Worm (Caenorhabditis elegans) whole organism, L1 larva: ENCODE results near the gene T23F2.5.

ENCODE experiments used
- C04F5.9 ChIP-seq: sonication (generic microtip); optimal IDR thresholded peaks from 2 replicates; lab custom pipeline; 2016; ENCODE audit warnings: missing genetic modification characterization, missing compliant biosample characterization
- C34B4.2 ChIP-seq: sonication (generic microtip); optimal IDR thresholded peaks from 2 replicates; lab custom pipeline; 2017; ENCODE audit warnings: mild to moderate bottlenecking, missing genetic modification characterization, missing compliant biosample characterization
- Y116A8C.19 ChIP-seq: sonication (generic microtip); optimal IDR thresholded peaks from 2 replicates; lab custom pipeline; 2016; ENCODE audit warnings: missing compliant biosample characterization, missing genetic modification characterization, borderline replicate concordance
- aha-1 ChIP-seq: fragments of 150-350 bp; optimal IDR thresholded peaks from 2 replicates; lab custom pipeline; 2014; ENCODE audit warnings: missing biosample characterization, missing genetic modification characterization
- aly-2 ChIP-seq: fragments of 150-350 bp; optimal IDR thresholded peaks from 2 replicates; lab custom pipeline; 2014; ENCODE audit warnings: missing biosample characterization, missing genetic modification characterization
- ama-1 ChIP-seq: fragments of 150-350 bp; optimal IDR thresholded peaks from 2 replicates; lab custom pipeline; 2014
- blmp-1 ChIP-seq: fragments of 150-350 bp; optimal IDR thresholded peaks from 2 replicates; lab custom pipeline; 2014; ENCODE audit warnings: missing biosample characterization, missing genetic modification characterization
- ceh-63 ChIP-seq: fragments of 200-800 bp; sonication (Bioruptor generic); optimal IDR thresholded peaks from 2 replicates; lab custom pipeline; 2018; ENCODE audit warnings: mild to moderate bottlenecking, missing genetic modification characterization, missing compliant biosample characterization
- ces-1 ChIP-seq: fragments of 150-350 bp; optimal IDR thresholded peaks from 2 replicates; lab custom pipeline; 2014; ENCODE audit warnings: missing biosample characterization, missing genetic modification reagents, missing genetic modification characterization
- dsc-1 ChIP-seq: sonication (generic microtip); optimal IDR thresholded peaks from 2 replicates; lab custom pipeline; 2016; ENCODE audit warnings: mild to moderate bottlenecking, missing genetic modification characterization, missing compliant biosample characterization
- efl-1 ChIP-seq, 4 experiments: fragments of 150-350 bp; optimal IDR thresholded peaks in 3 of 4; peaks in 1 of 4; 1 replicate in 1 of 4; 2 replicates in 3 of 4; lab custom pipeline; 2014; ENCODE audit warnings: missing biosample characterization in 2 of 4, missing genetic modification characterization in 2 of 4, missing genetic modification reagents in 2 of 4
- efl-3 ChIP-seq: fragments of 200-800 bp; sonication (Bioruptor generic); optimal IDR thresholded peaks from 2 replicates; lab custom pipeline; 2018; ENCODE audit warnings: mild to moderate bottlenecking, missing genetic modification characterization, missing compliant biosample characterization
- egl-13 ChIP-seq: sonication (generic microtip); optimal IDR thresholded peaks from 2 replicates; lab custom pipeline; 2016; ENCODE audit warnings: missing genotype, missing genetic modification reagents, missing genetic modification characterization, missing compliant biosample characterization
- egl-27 ChIP-seq, 2 experiments: fragments of 150-350 bp in 1 of 2; sonication (generic microtip); optimal IDR thresholded peaks; 3 replicates each; lab custom pipeline; 2017 to 2018; ENCODE audit warnings: missing biosample characterization in 2 of 2, missing genetic modification characterization in 2 of 2, missing genetic modification reagents in 2 of 2
- elt-2 ChIP-seq: sonication (generic microtip); optimal IDR thresholded peaks from 2 replicates; lab custom pipeline; 2016; ENCODE audit warnings: missing genetic modification characterization, mild to moderate bottlenecking, inconsistent platforms, missing compliant biosample characterization, missing genetic modification reagents
- fkh-10 ChIP-seq: sonication (generic microtip); optimal IDR thresholded peaks from 2 replicates; lab custom pipeline; 2017; ENCODE audit warnings: missing biosample characterization, missing genetic modification reagents, missing genetic modification characterization
- fkh-4 ChIP-seq: sonication (generic microtip); optimal IDR thresholded peaks from 2 replicates; lab custom pipeline; 2016; ENCODE audit warnings: missing compliant biosample characterization, missing genetic modification characterization, borderline replicate concordance
- fos-1 ChIP-seq: fragments of 150-350 bp; optimal IDR thresholded peaks from 2 replicates; lab custom pipeline; 2014; ENCODE audit warnings: missing biosample characterization, missing genetic modification characterization
- hlh-17 ChIP-seq: fragments of 200-800 bp; sonication (Bioruptor generic); optimal IDR thresholded peaks from 2 replicates; lab custom pipeline; 2018; ENCODE audit warnings: missing genetic modification characterization, mild to moderate bottlenecking, missing compliant biosample characterization, moderate library complexity, borderline replicate concordance
- hpl-2 ChIP-seq: fragments of 150-350 bp; optimal IDR thresholded peaks from 2 replicates; lab custom pipeline; 2014; ENCODE audit warnings: missing biosample characterization, missing genetic modification reagents, missing genetic modification characterization
- isw-1 ChIP-seq: fragments of 200-800 bp; sonication (Bioruptor generic); IDR thresholded peaks from 2 replicates; pipeline ENCODE4 v1.3.6; 2022; ENCODE audit warnings: missing genetic modification characterization, missing compliant biosample characterization
- lin-13 ChIP-seq: fragments of 150-350 bp; optimal IDR thresholded peaks from 2 replicates; lab custom pipeline; 2014; ENCODE audit warnings: missing biosample characterization, missing genetic modification reagents, missing genetic modification characterization
- lin-14 ChIP-seq: fragments of 200-800 bp; sonication (Bioruptor generic); optimal IDR thresholded peaks from 2 replicates; lab custom pipeline; 2018; ENCODE audit warnings: mild to moderate bottlenecking, missing genetic modification characterization, moderate library complexity, missing compliant biosample characterization
- lin-35 ChIP-seq, 2 experiments: fragments of 150-350 bp; optimal IDR thresholded peaks; 2 replicates each; lab custom pipeline; 2014; ENCODE audit warnings: missing biosample characterization in 2 of 2, missing genetic modification characterization in 2 of 2, missing genetic modification reagents in 2 of 2
- lin-39 ChIP-seq: fragments of 150-350 bp; optimal IDR thresholded peaks from 2 replicates; lab custom pipeline; 2014; ENCODE audit warnings: missing biosample characterization, missing genetic modification reagents, missing genetic modification characterization
- mab-9 ChIP-seq: fragments of 200-800 bp; sonication (Bioruptor generic); IDR thresholded peaks from 2 replicates; pipeline ENCODE4 v1.3.6; 2022; ENCODE audit warnings: missing genetic modification reagents, missing genetic modification characterization, missing compliant biosample characterization
- mdl-1 ChIP-seq, 2 experiments: fragments of 150-350 bp; optimal IDR thresholded peaks; 2 replicates each; lab custom pipeline; 2014 to 2017; ENCODE audit warnings: missing biosample characterization in 2 of 2, missing genetic modification characterization in 2 of 2, inconsistent platforms in 1 of 2
- mef-2 ChIP-seq: fragments of 150-350 bp; optimal IDR thresholded peaks from 2 replicates; lab custom pipeline; 2014; ENCODE audit warnings: missing biosample characterization, missing genetic modification characterization
- mep-1 ChIP-seq: fragments of 150-350 bp; optimal IDR thresholded peaks from 2 replicates; lab custom pipeline; 2014; ENCODE audit warnings: missing biosample characterization, missing genetic modification characterization
- nhr-19 ChIP-seq: fragments of 200-800 bp; sonication (Bioruptor generic); conservative IDR thresholded peaks from 2 replicates; pipeline ENCODE4 v1.3.6; 2022; ENCODE audit warnings: missing genetic modification characterization, missing compliant biosample characterization
- nhr-20 ChIP-seq: sonication (generic microtip); optimal IDR thresholded peaks from 2 replicates; lab custom pipeline; 2016; ENCODE audit warnings: mild to moderate bottlenecking, missing genetic modification characterization, missing compliant biosample characterization
- nhr-237 ChIP-seq: fragments of 150-350 bp; optimal IDR thresholded peaks from 2 replicates; lab custom pipeline; 2014; ENCODE audit warnings: missing biosample characterization, missing genetic modification characterization
- nhr-71 ChIP-seq: sonication (generic microtip); optimal IDR thresholded peaks from 2 replicates; lab custom pipeline; 2016; ENCODE audit warnings: mild to moderate bottlenecking, missing genetic modification characterization, moderate library complexity, missing compliant biosample characterization
- nhr-76 ChIP-seq: sonication (generic microtip); optimal IDR thresholded peaks from 2 replicates; lab custom pipeline; 2017; ENCODE audit warnings: missing biosample characterization, missing genetic modification characterization
- nhr-77 ChIP-seq: fragments of 150-350 bp; optimal IDR thresholded peaks from 2 replicates; lab custom pipeline; 2014; ENCODE audit warnings: missing biosample characterization, missing genetic modification characterization
- nhr-85 ChIP-seq: sonication (generic microtip); peaks from one replicate; lab custom pipeline; 2016; ENCODE audit warnings: missing genetic modification characterization, inconsistent platforms, missing compliant biosample characterization
- rnt-1 ChIP-seq: sonication (generic microtip); optimal IDR thresholded peaks from 2 replicates; lab custom pipeline; 2016; ENCODE audit warnings: mild to moderate bottlenecking, missing genetic modification characterization, moderate library complexity, missing compliant biosample characterization
- skn-1 ChIP-seq: fragments of 150-350 bp; optimal IDR thresholded peaks from 2 replicates; lab custom pipeline; 2014; ENCODE audit warnings: missing biosample characterization, missing genetic modification characterization
- snu-23 ChIP-seq: sonication (generic microtip); optimal IDR thresholded peaks from 2 replicates; lab custom pipeline; 2016; ENCODE audit warnings: missing genetic modification characterization, missing compliant biosample characterization
- swsn-7 ChIP-seq: sonication (generic microtip); optimal IDR thresholded peaks from 2 replicates; lab custom pipeline; 2016; ENCODE audit warnings: missing genetic modification characterization, missing compliant biosample characterization
- tbx-2 ChIP-seq: sonication (generic microtip); optimal IDR thresholded peaks from 2 replicates; lab custom pipeline; 2016; ENCODE audit warnings: missing genetic modification characterization, missing compliant biosample characterization
- unc-130 ChIP-seq: fragments of 150-350 bp; optimal IDR thresholded peaks from 2 replicates; lab custom pipeline; 2017; ENCODE audit warnings: missing biosample characterization, missing genetic modification characterization, inconsistent platforms
- unc-86 ChIP-seq: sonication (generic microtip); optimal IDR thresholded peaks from 2 replicates; lab custom pipeline; 2016; ENCODE audit warnings: missing genetic modification characterization, missing compliant biosample characterization
- xbp-1 ChIP-seq: sonication (generic microtip); optimal IDR thresholded peaks from 2 replicates; lab custom pipeline; 2016; ENCODE audit warnings: missing genetic modification characterization, missing compliant biosample characterization
- ztf-11 ChIP-seq, 2 experiments: sonication (generic microtip); optimal IDR thresholded peaks; 2 replicates each; lab custom pipeline; 2016 to 2017; ENCODE audit warnings: missing genetic modification characterization in 2 of 2, missing biosample characterization in 1 of 2, missing compliant biosample characterization in 1 of 2

Gene T23F2.5

ce11 chrX:5506432-5506977 lies 10.5 kb downstream of the T23F2.5 start:
- TF ChIP-seq fkh-4, result peak; percentile 36
- no peak for TF ChIP-seq ztf-11 (tag; optimal IDR thresholded peaks at IDR 0.05; lab: Kevin White, UChicago)
- no peak for TF ChIP-seq ces-1 (GFP tag; lab: Kevin White, UChicago)
- TF ChIP-seq unc-86, result no peak
- TF ChIP-seq C04F5.9 (tag; lab: Kevin White, UChicago), result no peak
- no peak for TF ChIP-seq xbp-1
- no peak for TF ChIP-seq nhr-20 (tag; lab: Kevin White, UChicago)
- no peak for TF ChIP-seq nhr-77 (tag; lab: Kevin White, UChicago)
- peak; percentile 33 for TF ChIP-seq nhr-71 (tag; lab: Kevin White, UChicago)
- TF ChIP-seq fkh-10 (GFP tag; lab: Kevin White, UChicago), result no peak
- TF ChIP-seq lin-14 (GFP tag; lab: Kevin White, UChicago), result peak; percentile 46
- TF ChIP-seq dsc-1 (tag; lab: Kevin White, UChicago), result peak; percentile 92
- TF ChIP-seq rnt-1 (tag; lab: Kevin White, UChicago), result peak; percentile 34
- no peak for TF ChIP-seq mep-1 (tag; lab: Kevin White, UChicago)
- TF ChIP-seq mab-9 (GFP tag; lab: Robert Waterston, UW), result no peak
- no peak for TF ChIP-seq aly-2 (tag; lab: Kevin White, UChicago)
- no peak for TF ChIP-seq nhr-85 (tag; lab: Kevin White, UChicago)
- TF ChIP-seq skn-1 (tag; lab: Kevin White, UChicago), result no peak
- no peak for TF ChIP-seq efl-3 (GFP tag; lab: Kevin White, UChicago)
- TF ChIP-seq swsn-7 (tag; lab: Kevin White, UChicago), result no peak
- no peak for TF ChIP-seq nhr-237 (tag; lab: Kevin White, UChicago)
- TF ChIP-seq Y116A8C.19 (tag; lab: Kevin White, UChicago), result no peak
- TF ChIP-seq egl-13 (tag; lab: Kevin White, UChicago), result no peak
- TF ChIP-seq mdl-1 (tag; optimal IDR thresholded peaks at IDR 0.05; lab: Kevin White, UChicago), result peak in 1 of 2 experiments; percentile 26
- TF ChIP-seq elt-2, result no peak
- TF ChIP-seq ama-1 (lab: Kevin White, UChicago), result no peak
- no peak for TF ChIP-seq C34B4.2 (tag; lab: Kevin White, UChicago)
- TF ChIP-seq unc-130, result no peak
- no peak for TF ChIP-seq hlh-17
- peak; percentile 18 for TF ChIP-seq snu-23 (GFP tag; lab: Kevin White, UChicago)
- TF ChIP-seq lin-35 (GFP tag; optimal IDR thresholded peaks at IDR 0.05; lab: Kevin White, UChicago), result no peak
- no peak for TF ChIP-seq lin-39
- TF ChIP-seq aha-1 (tag; lab: Kevin White, UChicago), result no peak
- no peak for TF ChIP-seq nhr-19
- TF ChIP-seq hpl-2 (GFP tag; lab: Kevin White, UChicago), result no peak
- TF ChIP-seq lin-13 (GFP tag; lab: Kevin White, UChicago), result no peak
- TF ChIP-seq fos-1 (tag; lab: Kevin White, UChicago), result no peak
- no peak for TF ChIP-seq nhr-76 (tag; lab: Kevin White, UChicago)
- no peak for TF ChIP-seq blmp-1 (tag; lab: Kevin White, UChicago)
- no peak for TF ChIP-seq mef-2
- no peak for TF ChIP-seq ceh-63 (GFP tag; lab: Kevin White, UChicago)
- no peak for TF ChIP-seq efl-1 (optimal IDR thresholded peaks at IDR 0.05; lab: Kevin White, UChicago)
- no peak for TF ChIP-seq efl-1 (GFP tag; optimal IDR thresholded peaks at IDR 0.05 in 1 of 2; lab: Kevin White, UChicago)
- TF ChIP-seq isw-1, result no peak
- TF ChIP-seq egl-27 (tag; optimal IDR thresholded peaks at IDR 0.05; lab: Kevin White, UChicago), result no peak
- no peak for TF ChIP-seq tbx-2 (tag; lab: Kevin White, UChicago)
